Comparison of ENCODE assay signal across 4 fruit fly cellular contexts in genomic region chr3L:3179474-3179873, dm6.
TF ChIP-seq lines count a peak whose summit lies in the region.

No protein-coding gene starts in this region.

TF ChIP-seq in whole organism, adult, 20 proteins besides CTCF, POLR2A, EP300 and RAD21 (continued from another document):
- peak; percentile 47 for TF ChIP-seq CG1620 (GFP tag; optimal IDR thresholded peaks at IDR 0.05; lab: Kevin White, UChicago)

TF ChIP-seq in whole organism, embryonic, 481 proteins besides CTCF, POLR2A, EP300 and RAD21 (continued from another document and continues in another):
- TF ChIP-seq dmrt11E (tag; optimal IDR thresholded peaks at IDR 0.05; lab: Kevin White, UChicago) = peak; percentile 85
- TF ChIP-seq CG7963 (GFP tag; IDR thresholded peaks at IDR 0.05; lab: Robert Waterston, UW; ENCODE audit: partially characterized antibody) = no peak
- TF ChIP-seq oc (tag; optimal IDR thresholded peaks at IDR 0.05; lab: Kevin White, UChicago) = no peak
- peak; percentile 58 for TF ChIP-seq CG1792 (GFP tag; optimal IDR thresholded peaks at IDR 0.05; lab: Kevin White, UChicago)
- peak; percentile 68 for TF ChIP-seq Poxn (GFP tag; IDR thresholded peaks at IDR 0.05; lab: Robert Waterston, UW)
- peak; percentile 62 for TF ChIP-seq ERR (GFP tag; optimal IDR thresholded peaks at IDR 0.05; lab: Kevin White, UChicago)
- no peak for TF ChIP-seq CG15601 (tag; optimal IDR thresholded peaks at IDR 0.05; lab: Kevin White, UChicago)
- TF ChIP-seq ewg (GFP tag; optimal IDR thresholded peaks at IDR 0.05; lab: Kevin White, UChicago) = peak; percentile 59
- TF ChIP-seq Dll (GFP tag; IDR thresholded peaks at IDR 0.05; lab: Robert Waterston, UW; ENCODE audit: partially characterized antibody) = no peak
- TF ChIP-seq CG32532 (GFP tag; IDR thresholded peaks at IDR 0.05; lab: Robert Waterston, UW) = peak; percentile 89
- peak; percentile 86 for TF ChIP-seq CG30403 (GFP tag; optimal IDR thresholded peaks at IDR 0.05; lab: Kevin White, UChicago)
- TF ChIP-seq tgo (GFP tag; IDR thresholded peaks at IDR 0.05; lab: Robert Waterston, UW) = peak; percentile 87
- no peak for TF ChIP-seq salm (tag; optimal IDR thresholded peaks at IDR 0.05; lab: Kevin White, UChicago)
- peak; percentile 26 for TF ChIP-seq CG10543 (GFP tag; optimal IDR thresholded peaks at IDR 0.05; lab: Kevin White, UChicago)
- peak; percentile 22 for TF ChIP-seq CG8944 (GFP tag; optimal IDR thresholded peaks at IDR 0.05; lab: Kevin White, UChicago)
- TF ChIP-seq CG2875 (GFP tag; optimal IDR thresholded peaks at IDR 0.05; lab: Kevin White, UChicago) = peak; percentile 83
- peak; percentile 1 for TF ChIP-seq pzg (GFP tag; optimal IDR thresholded peaks at IDR 0.05; lab: Kevin White, UChicago)
- TF ChIP-seq CG18476 (GFP tag; optimal IDR thresholded peaks at IDR 0.05; lab: Kevin White, UChicago) = peak; percentile 82
- no peak for TF ChIP-seq gcm (GFP tag; optimal IDR thresholded peaks at IDR 0.05; lab: Kevin White, UChicago)
- peak; percentile 18 for TF ChIP-seq CG17186 (GFP tag; optimal IDR thresholded peaks at IDR 0.05; lab: Kevin White, UChicago)
- TF ChIP-seq CG5953 (GFP tag; IDR thresholded peaks at IDR 0.05; lab: Robert Waterston, UW) = peak; percentile 29; the same call in 1 of the 2 replicates
- peak; percentile 46 for TF ChIP-seq Ets97D (GFP tag; optimal IDR thresholded peaks at IDR 0.05; lab: Kevin White, UChicago)
- TF ChIP-seq Stat92E (GFP tag; optimal IDR thresholded peaks at IDR 0.05; lab: Kevin White, UChicago) = peak in 1 of 3 experiments; percentile 64
- TF ChIP-seq CG6689 (GFP tag; IDR thresholded peaks at IDR 0.05; lab: Robert Waterston, UW) = peak; percentile 91
- peak; percentile 89 for TF ChIP-seq ara (GFP tag; IDR thresholded peaks at IDR 0.05; lab: Robert Waterston, UW)
- TF ChIP-seq YL-1 (GFP tag; optimal IDR thresholded peaks at IDR 0.05; lab: Kevin White, UChicago) = peak; percentile 42
- peak; percentile 84 for TF ChIP-seq CG8924 (tag; optimal IDR thresholded peaks at IDR 0.05; lab: Kevin White, UChicago)
- peak; percentile 77 for TF ChIP-seq corto (GFP tag; optimal IDR thresholded peaks at IDR 0.05; lab: Kevin White, UChicago)
- TF ChIP-seq MESR4 (GFP tag; optimal IDR thresholded peaks at IDR 0.05; lab: Kevin White, UChicago) = no peak
- TF ChIP-seq dan (GFP tag; IDR thresholded peaks at IDR 0.05; lab: Robert Waterston, UW) = peak; percentile 65
- peak; percentile 68 for TF ChIP-seq CG3065 (GFP tag; optimal IDR thresholded peaks at IDR 0.05; lab: Kevin White, UChicago)
- TF ChIP-seq rib (GFP tag; IDR thresholded peaks at IDR 0.05; lab: Robert Waterston, UW) = 0 out of 2 replicates have a peak, but pooled peaks have one; percentile 40
- peak; percentile 46 for TF ChIP-seq ab (GFP tag; optimal IDR thresholded peaks at IDR 0.05; lab: Kevin White, UChicago)
- peak; percentile 82 for TF ChIP-seq CG18619 (GFP tag; optimal IDR thresholded peaks at IDR 0.05; lab: Kevin White, UChicago)
- no peak for TF ChIP-seq pita (GFP tag; optimal IDR thresholded peaks at IDR 0.05; lab: Kevin White, UChicago)
- no peak for TF ChIP-seq prd (optimal IDR thresholded peaks at IDR 0.05; lab: Kevin White, UChicago)
- TF ChIP-seq prd (GFP tag; IDR thresholded peaks at IDR 0.05; lab: Robert Waterston, UW) = peak; percentile 94
- peak; percentile 74 for TF ChIP-seq CG2202 (tag; optimal IDR thresholded peaks at IDR 0.05; lab: Kevin White, UChicago)
- TF ChIP-seq B-H1 (GFP tag; IDR thresholded peaks at IDR 0.05; lab: Robert Waterston, UW) = peak; percentile 90
- TF ChIP-seq CG15479 (GFP tag; optimal IDR thresholded peaks at IDR 0.05; lab: Kevin White, UChicago) = no peak
- TF ChIP-seq NK7.1 (GFP tag; optimal IDR thresholded peaks at IDR 0.05; lab: Kevin White, UChicago) = peak; percentile 78
- peak; percentile 61 for TF ChIP-seq ap (GFP tag; IDR thresholded peaks at IDR 0.05; lab: Robert Waterston, UW)
- no peak for TF ChIP-seq D19A (tag; optimal IDR thresholded peaks at IDR 0.05; lab: Kevin White, UChicago)

TF ChIP-seq in whole organism, prepupa, 60 proteins besides CTCF, POLR2A, EP300 and RAD21 (continued from another document):
- peak; percentile 67 for TF ChIP-seq fd85E (GFP tag; optimal IDR thresholded peaks at IDR 0.05; lab: Kevin White, UChicago)
- peak; percentile 89 for TF ChIP-seq acj6 (GFP tag; optimal IDR thresholded peaks at IDR 0.05; lab: Kevin White, UChicago)
- TF ChIP-seq CG6276 (GFP tag; optimal IDR thresholded peaks at IDR 0.05; lab: Kevin White, UChicago) = no peak
- TF ChIP-seq Gug (GFP tag; IDR thresholded peaks at IDR 0.05; lab: Robert Waterston, UW) = peak; percentile 86
- TF ChIP-seq CG3919 (GFP tag; optimal IDR thresholded peaks at IDR 0.05; lab: Kevin White, UChicago) = peak; percentile 94
- peak; percentile 88 for TF ChIP-seq CG15336 (GFP tag; IDR thresholded peaks at IDR 0.05; lab: Robert Waterston, UW)
- TF ChIP-seq Hr39 (GFP tag; optimal IDR thresholded peaks at IDR 0.05; lab: Kevin White, UChicago) = peak; percentile 95
- peak; percentile 86 for TF ChIP-seq CG9139 (GFP tag; optimal IDR thresholded peaks at IDR 0.05; lab: Kevin White, UChicago)
- peak; percentile 94 for TF ChIP-seq esn (GFP tag; optimal IDR thresholded peaks at IDR 0.05; lab: Kevin White, UChicago)
- no peak for TF ChIP-seq Sox102F (GFP tag; optimal IDR thresholded peaks at IDR 0.05; lab: Kevin White, UChicago)
- TF ChIP-seq topi (GFP tag; optimal IDR thresholded peaks at IDR 0.05; lab: Kevin White, UChicago) = peak; percentile 94
- peak; percentile 76 for TF ChIP-seq Lpt (GFP tag; optimal IDR thresholded peaks at IDR 0.05; lab: Kevin White, UChicago)
- no peak for TF ChIP-seq fkh (GFP tag; optimal IDR thresholded peaks at IDR 0.05; lab: Kevin White, UChicago)
- TF ChIP-seq CG11294 (GFP tag; IDR thresholded peaks at IDR 0.05; lab: Robert Waterston, UW) = peak; percentile 78
- TF ChIP-seq Eip93F (GFP tag; optimal IDR thresholded peaks at IDR 0.05; lab: Kevin White, UChicago) = peak; percentile 86
- TF ChIP-seq Eip78C (GFP tag; lab: Kevin White, UChicago) = peak; percentile 98
- peak; percentile 93 for TF ChIP-seq cyc (GFP tag; optimal IDR thresholded peaks at IDR 0.05; lab: Kevin White, UChicago)
- peak; percentile 94 for TF ChIP-seq dsx (GFP tag; optimal IDR thresholded peaks at IDR 0.05; lab: Kevin White, UChicago; ENCODE audit: poor library complexity, severe bottlenecking)
- peak in 1 of 2 experiments; percentile 84 for TF ChIP-seq salr (GFP tag; optimal IDR thresholded peaks at IDR 0.05; lab: Kevin White, UChicago)
- peak; percentile 77 for TF ChIP-seq Sox15 (GFP tag; optimal IDR thresholded peaks at IDR 0.05; lab: Kevin White, UChicago)
- TF ChIP-seq CG7368 (GFP tag; optimal IDR thresholded peaks at IDR 0.05; lab: Kevin White, UChicago) = peak; percentile 88
- no peak for TF ChIP-seq CG10631 (GFP tag; optimal IDR thresholded peaks at IDR 0.05; lab: Kevin White, UChicago)
- peak; percentile 92 for TF ChIP-seq CG1621 (tag; optimal IDR thresholded peaks at IDR 0.05; lab: Kevin White, UChicago)
- peak; percentile 85 for TF ChIP-seq CG8319 (GFP tag; optimal IDR thresholded peaks at IDR 0.05; lab: Kevin White, UChicago)
- TF ChIP-seq Ets21C (GFP tag; optimal IDR thresholded peaks at IDR 0.05; lab: Kevin White, UChicago) = peak; percentile 88
- peak; percentile 85 for TF ChIP-seq fd59A (GFP tag; optimal IDR thresholded peaks at IDR 0.05; lab: Kevin White, UChicago)
- no peak for TF ChIP-seq svp (GFP tag; lab: Kevin White, UChicago)
- TF ChIP-seq Smox (GFP tag; optimal IDR thresholded peaks at IDR 0.05; lab: Kevin White, UChicago) = no peak
- no peak for TF ChIP-seq vri (GFP tag; optimal IDR thresholded peaks at IDR 0.05; lab: Kevin White, UChicago)
- peak; percentile 91 for TF ChIP-seq CG31627 (GFP tag; optimal IDR thresholded peaks at IDR 0.05; lab: Kevin White, UChicago)
- peak; percentile 76 for TF ChIP-seq Blimp-1 (GFP tag; optimal IDR thresholded peaks at IDR 0.05; lab: Kevin White, UChicago)
- peak in 1 of 2 experiments; percentile 89 for TF ChIP-seq ss (GFP tag; optimal IDR thresholded peaks at IDR 0.05; lab: Kevin White, UChicago)
- TF ChIP-seq dac (GFP tag; optimal IDR thresholded peaks at IDR 0.05; lab: Kevin White, UChicago) = peak; percentile 35
- peak; percentile 93 for TF ChIP-seq Met (GFP tag; optimal IDR thresholded peaks at IDR 0.05; lab: Kevin White, UChicago)
- TF ChIP-seq Ets96B (tag; optimal IDR thresholded peaks at IDR 0.05; lab: Kevin White, UChicago) = peak; percentile 95
- TF ChIP-seq CG4318 (GFP tag; optimal IDR thresholded peaks at IDR 0.05; lab: Kevin White, UChicago) = no peak
- TF ChIP-seq spab (GFP tag; optimal IDR thresholded peaks at IDR 0.05; lab: Kevin White, UChicago) = peak; percentile 92
- peak; percentile 93 for TF ChIP-seq CG6792 (GFP tag; optimal IDR thresholded peaks at IDR 0.05; lab: Kevin White, UChicago)
- TF ChIP-seq CG11902 (GFP tag; optimal IDR thresholded peaks at IDR 0.05; lab: Kevin White, UChicago) = peak; percentile 83
- TF ChIP-seq CG3032 (tag; optimal IDR thresholded peaks at IDR 0.05; lab: Kevin White, UChicago) = peak; percentile 91
- TF ChIP-seq CG6808 (GFP tag; optimal IDR thresholded peaks at IDR 0.05; lab: Kevin White, UChicago) = peak; percentile 91
TF ChIP-seq in whole organism, prepupa: peak in this region for 49.

TF ChIP-seq in whole organism, wandering third instar larva, 38 proteins besides CTCF, POLR2A, EP300 and RAD21 (continued from another document):
- TF ChIP-seq HLH106 (tag; optimal IDR thresholded peaks at IDR 0.05; lab: Kevin White, UChicago) (peak; percentile 85), dsf (GFP tag; optimal IDR thresholded peaks at IDR 0.05; lab: Kevin White, UChicago; ENCODE audit: borderline replicate concordance) (no peak), CrebA (GFP tag; optimal IDR thresholded peaks at IDR 0.05; lab: Kevin White, UChicago; ENCODE audit: borderline replicate concordance) (no peak), foxo (GFP tag; optimal IDR thresholded peaks at IDR 0.05; lab: Kevin White, UChicago) (peak; percentile 73 to 91), h (GFP tag; optimal IDR thresholded peaks at IDR 0.05; lab: Kevin White, UChicago) (peak; percentile 94), Dfd (GFP tag; optimal IDR thresholded peaks at IDR 0.05; lab: Kevin White, UChicago) (no peak), Vsx2 (GFP tag; optimal IDR thresholded peaks at IDR 0.05; lab: Kevin White, UChicago; ENCODE audit: partially characterized antibody) (no peak), N (GFP tag; optimal IDR thresholded peaks at IDR 0.05; lab: Kevin White, UChicago) (no peak), sage (GFP tag; optimal IDR thresholded peaks at IDR 0.05; lab: Kevin White, UChicago) (no peak), Mio (GFP tag; optimal IDR thresholded peaks at IDR 0.05; lab: Kevin White, UChicago) (no peak), Abd-B (GFP tag; optimal IDR thresholded peaks at IDR 0.05; lab: Kevin White, UChicago) (no peak), Dif (GFP tag; optimal IDR thresholded peaks at IDR 0.05; lab: Kevin White, UChicago; ENCODE audit: partially characterized antibody) (no peak), OdsH (GFP tag; optimal IDR thresholded peaks at IDR 0.05; lab: Kevin White, UChicago) (peak; percentile 87), Hr83 (GFP tag; optimal IDR thresholded peaks at IDR 0.05; lab: Kevin White, UChicago; ENCODE audit: poor library complexity, severe bottlenecking) (peak; percentile 10)
TF ChIP-seq in whole organism, wandering third instar larva: peak in this region for 17.
